Fruit fly (Drosophila melanogaster) whole organism, prepupa: Measurements from ENCODE around the gene Mlc1.

Experiments
- Blimp-1 ChIP-seq: fragments of 200-800 bp; sonication (Bioruptor generic); optimal IDR thresholded peaks from 3 replicates; lab custom pipeline; 2017; ENCODE audit warnings: missing biosample characterization, missing genetic modification characterization, mild to moderate bottlenecking, moderate library complexity, missing genetic modification reagents
- CG10669 ChIP-seq: fragments of 200-800 bp; sonication (Bioruptor generic); optimal IDR thresholded peaks from 3 replicates; lab custom pipeline; 2018; ENCODE audit warnings: missing biosample characterization, mild to moderate bottlenecking, missing genetic modification characterization, moderate library complexity
- CG11902 ChIP-seq: fragments of 200-800 bp; sonication (Bioruptor generic); optimal IDR thresholded peaks from 3 replicates; lab custom pipeline; 2016; ENCODE audit warnings: missing biosample characterization, missing genetic modification characterization
- CG15336 ChIP-seq: fragments of 200-800 bp; sonication (Bioruptor generic); IDR thresholded peaks from 2 replicates; pipeline ENCODE4 v1.3.6; 2022; ENCODE audit warnings: missing biosample characterization, missing genetic modification characterization
- CG1621 ChIP-seq: fragments of 200-800 bp; sonication (Bioruptor generic); optimal IDR thresholded peaks from 3 replicates; lab custom pipeline; 2018; ENCODE audit warnings: missing biosample characterization, mild to moderate bottlenecking, missing genetic modification characterization
- CG3032 ChIP-seq: fragments of 200-800 bp; optimal IDR thresholded peaks from 2 replicates; lab custom pipeline; 2019; ENCODE audit warnings: missing biosample characterization, mild to moderate bottlenecking, missing genetic modification characterization, moderate library complexity
- CG32006 ChIP-seq: fragments of 200-800 bp; sonication (Bioruptor generic); optimal IDR thresholded peaks from 3 replicates; lab custom pipeline; 2017; ENCODE audit warnings: missing biosample characterization, mild to moderate bottlenecking, missing genetic modification characterization
- CG34406 ChIP-seq: fragments of 200-800 bp; sonication (Bioruptor generic); optimal IDR thresholded peaks from 3 replicates; lab custom pipeline; 2016; ENCODE audit warnings: missing biosample characterization, missing genetic modification characterization
- CG3919 ChIP-seq: fragments of 200-800 bp; sonication (Bioruptor generic); optimal IDR thresholded peaks from 3 replicates; lab custom pipeline; 2016; ENCODE audit warnings: missing biosample characterization, missing genetic modification characterization
- CG6276 ChIP-seq: fragments of 200-800 bp; sonication (Bioruptor generic); optimal IDR thresholded peaks from 2 replicates; lab custom pipeline; 2017; ENCODE audit warnings: missing biosample characterization, mild to moderate bottlenecking, missing genetic modification characterization
- CG6808 ChIP-seq: fragments of 200-800 bp; sonication (Bioruptor generic); optimal IDR thresholded peaks from 3 replicates; lab custom pipeline; 2017; ENCODE audit warnings: missing biosample characterization, missing genetic modification characterization, mild to moderate bottlenecking, moderate library complexity, missing genetic modification reagents
- CG6854 ChIP-seq: fragments of 200-800 bp; sonication (Bioruptor generic); optimal IDR thresholded peaks from 2 replicates; lab custom pipeline; 2017; ENCODE audit warnings: missing biosample characterization, mild to moderate bottlenecking, missing genetic modification characterization
- CG7368 ChIP-seq: fragments of 200-800 bp; sonication (Bioruptor generic); optimal IDR thresholded peaks from 3 replicates; lab custom pipeline; 2016; ENCODE audit warnings: missing biosample characterization, missing genetic modification characterization
- CG8119 ChIP-seq: fragments of 200-800 bp; sonication (Bioruptor generic); IDR thresholded peaks from 3 replicates; pipeline ENCODE4 v1.3.6; 2022; ENCODE audit warnings: missing biosample characterization, missing genetic modification characterization
- CG8632 ChIP-seq: fragments of 200-800 bp; sonication (Bioruptor generic); optimal IDR thresholded peaks from 3 replicates; lab custom pipeline; 2016; ENCODE audit warnings: missing biosample characterization, missing genetic modification characterization
- Eip75B ChIP-seq: fragments of 200-800 bp; sonication (Bioruptor generic); optimal IDR thresholded peaks from 3 replicates; lab custom pipeline; 2016; ENCODE audit warnings: missing biosample characterization, missing genetic modification characterization
- Eip93F ChIP-seq: fragments of 200-800 bp; sonication (Bioruptor generic); optimal IDR thresholded peaks from 2 replicates; lab custom pipeline; 2016; ENCODE audit warnings: missing biosample characterization, mild to moderate bottlenecking, missing genetic modification characterization
- Ets21C ChIP-seq: fragments of 200-800 bp; sonication (Bioruptor generic); optimal IDR thresholded peaks from 3 replicates; lab custom pipeline; 2016; ENCODE audit warnings: missing biosample characterization, missing genetic modification characterization
- Gug ChIP-seq: fragments of 200-800 bp; sonication (Bioruptor generic); IDR thresholded peaks from 2 replicates; pipeline ENCODE4 v1.3.6; 2022; ENCODE audit warnings: missing biosample characterization, missing genetic modification characterization
- Hr38 ChIP-seq: sonication (Bioruptor generic); optimal IDR thresholded peaks from 2 replicates; lab custom pipeline; 2016; ENCODE audit warnings: missing biosample characterization, missing genetic modification characterization
- Hr4 ChIP-seq: fragments of 200-800 bp; sonication (Bioruptor generic); optimal IDR thresholded peaks from 3 replicates; lab custom pipeline; 2016; ENCODE audit warnings: missing biosample characterization, missing genetic modification characterization
- OdsH ChIP-seq: fragments of 200-800 bp; sonication (Bioruptor generic); optimal IDR thresholded peaks from 3 replicates; lab custom pipeline; 2016; ENCODE audit warnings: missing biosample characterization, missing genetic modification characterization
- Smox ChIP-seq: fragments of 200-800 bp; sonication (Bioruptor generic); optimal IDR thresholded peaks from 3 replicates; lab custom pipeline; 2016; ENCODE audit warnings: missing biosample characterization, missing genetic modification characterization
- Sox102F ChIP-seq: fragments of 200-800 bp; sonication (Bioruptor generic); optimal IDR thresholded peaks from 2 replicates; lab custom pipeline; 2016; ENCODE audit warnings: missing biosample characterization, mild to moderate bottlenecking, missing genetic modification characterization
- Sox15 ChIP-seq: fragments of 200-800 bp; sonication (Bioruptor generic); optimal IDR thresholded peaks from 3 replicates; lab custom pipeline; 2016; ENCODE audit warnings: missing biosample characterization, missing genetic modification characterization
- achi ChIP-seq: fragments of 200-800 bp; sonication (Bioruptor generic); optimal IDR thresholded peaks from 3 replicates; lab custom pipeline; 2016; ENCODE audit warnings: missing biosample characterization, missing genetic modification characterization
- cyc ChIP-seq: fragments of 200-800 bp; sonication (Bioruptor generic); optimal IDR thresholded peaks from 3 replicates; lab custom pipeline; 2016; ENCODE audit warnings: missing biosample characterization, missing genetic modification characterization
- eg ChIP-seq: fragments of 200-800 bp; sonication (Bioruptor generic); IDR thresholded peaks from 3 replicates; pipeline ENCODE4 v1.3.6; 2022; ENCODE audit warnings: missing biosample characterization, missing genetic modification characterization
- esn ChIP-seq: fragments of 200-800 bp; sonication (Bioruptor generic); optimal IDR thresholded peaks from 2 replicates; lab custom pipeline; 2016; ENCODE audit warnings: missing biosample characterization, mild to moderate bottlenecking, missing genetic modification characterization, moderate library complexity
- net ChIP-seq: fragments of 200-800 bp; sonication (Bioruptor generic); optimal IDR thresholded peaks from 3 replicates; lab custom pipeline; 2016; ENCODE audit warnings: missing biosample characterization, missing genetic modification characterization
- pdm3 ChIP-seq: fragments of 200-800 bp; sonication (Bioruptor generic); optimal IDR thresholded peaks from 3 replicates; lab custom pipeline; 2016; ENCODE audit warnings: missing biosample characterization, missing genetic modification characterization
- spab ChIP-seq: fragments of 200-800 bp; sonication (Bioruptor generic); optimal IDR thresholded peaks from 2 replicates; lab custom pipeline; 2017; ENCODE audit warnings: missing biosample characterization, mild to moderate bottlenecking, missing genetic modification characterization, missing genetic modification reagents
- topi ChIP-seq: fragments of 200-800 bp; sonication (Bioruptor generic); optimal IDR thresholded peaks from 3 replicates; lab custom pipeline; 2016; ENCODE audit warnings: missing biosample characterization, missing genetic modification characterization

The Mlc1 gene

DNA sequence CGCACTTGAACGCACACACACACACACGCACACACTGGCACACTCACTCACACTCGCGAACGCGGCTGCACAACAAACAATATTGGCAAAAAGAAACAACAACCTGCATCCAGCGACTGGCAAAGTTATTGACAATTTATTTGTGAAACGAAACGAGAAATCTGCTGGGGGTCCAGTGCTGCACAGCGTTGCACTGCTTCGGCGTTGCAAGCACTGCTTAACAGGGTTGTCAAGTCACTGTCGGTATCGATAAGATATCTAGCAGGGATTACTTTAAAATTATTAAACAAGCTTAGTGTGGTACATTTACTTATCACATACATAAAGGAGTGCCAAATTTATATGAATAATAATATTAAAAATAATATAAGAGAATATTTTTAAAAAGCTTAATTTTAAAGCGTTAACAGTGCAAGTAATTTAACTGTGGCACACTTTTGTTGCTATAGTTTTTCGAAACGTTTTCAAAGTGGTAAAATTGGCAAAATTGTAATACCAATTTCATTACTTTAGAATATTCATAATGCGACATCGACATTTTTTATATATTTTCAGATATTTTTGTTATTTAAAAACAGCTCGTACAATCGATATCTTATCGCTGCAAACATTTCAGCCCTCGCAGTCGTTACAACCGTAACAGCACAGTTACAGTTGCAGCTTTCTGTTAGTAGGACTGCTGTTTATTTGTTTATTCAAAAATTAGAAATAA, 52.6 kb downstream of the Mlc1 start, which contains the start of the genes dsd and Tusp (continued):
- peak; percentile 21 for TF ChIP-seq CG6854 (GFP tag; lab: Kevin White, UChicago)
- no peak; the same call in none of the 3 replicates for TF ChIP-seq eg (GFP tag; lab: Robert Waterston, UW)
- no peak for TF ChIP-seq Hr38 (GFP tag; lab: Kevin White, UChicago)
- TF ChIP-seq net (GFP tag; lab: Kevin White, UChicago): peak; percentile 60
- TF ChIP-seq pdm3 (GFP tag; lab: Kevin White, UChicago): peak; percentile 69
- TF ChIP-seq cyc (GFP tag; lab: Kevin White, UChicago): peak; percentile 75
- no peak for TF ChIP-seq CG6276 (GFP tag; lab: Kevin White, UChicago)
- peak; percentile 12; the same call in 1 of the 2 replicates for TF ChIP-seq CG15336 (GFP tag; lab: Robert Waterston, UW)
- TF ChIP-seq Gug: peak; percentile 43
- peak; percentile 72 for TF ChIP-seq esn
- TF ChIP-seq Sox15 (GFP tag; lab: Kevin White, UChicago): peak; percentile 69
- peak; percentile 66 for TF ChIP-seq CG3032 (tag; lab: Kevin White, UChicago)
- TF ChIP-seq topi (GFP tag; lab: Kevin White, UChicago): peak; percentile 68
- peak; percentile 29 for TF ChIP-seq Smox (GFP tag; lab: Kevin White, UChicago)
- peak; percentile 85 for TF ChIP-seq CG3919 (GFP tag; lab: Kevin White, UChicago)
- peak; percentile 40 for TF ChIP-seq CG8632 (GFP tag; lab: Kevin White, UChicago)
- TF ChIP-seq CG8119 (GFP tag; lab: Robert Waterston, UW): no peak
- no peak for TF ChIP-seq CG1621 (tag; lab: Kevin White, UChicago)
- peak; percentile 30 for TF ChIP-seq CG7368 (GFP tag; lab: Kevin White, UChicago)
- TF ChIP-seq Sox102F (GFP tag; lab: Kevin White, UChicago): peak; percentile 36
- peak; percentile 72 for TF ChIP-seq OdsH (GFP tag; lab: Kevin White, UChicago)
- peak; percentile 35 for TF ChIP-seq Blimp-1 (GFP tag; lab: Kevin White, UChicago)
- TF ChIP-seq spab (GFP tag; lab: Kevin White, UChicago): peak; percentile 17
- peak; percentile 58 for TF ChIP-seq achi
- TF ChIP-seq CG32006 (GFP tag; lab: Kevin White, UChicago): peak; percentile 71
- TF ChIP-seq Hr4 (GFP tag; lab: Kevin White, UChicago): peak; percentile 48
- TF ChIP-seq CG34406 (GFP tag; lab: Kevin White, UChicago): peak; percentile 55
- no peak for TF ChIP-seq Eip93F (GFP tag; lab: Kevin White, UChicago)
- peak; percentile 55 for TF ChIP-seq CG11902 (GFP tag; lab: Kevin White, UChicago)
- peak; percentile 56 for TF ChIP-seq Ets21C (GFP tag; lab: Kevin White, UChicago)
- peak; percentile 49 for TF ChIP-seq Eip75B (GFP tag; lab: Kevin White, UChicago)
- TF ChIP-seq CG6808: peak; percentile 24
- peak; percentile 59 for TF ChIP-seq CG10669
- TF ChIP-seq, all 60 proteins: peak for 51
